Fruit fly (Drosophila melanogaster) whole organism, wandering third instar larva: Measurements from ENCODE around the gene CG13926.

Experiments
- Abd-B ChIP-seq: fragments of >200 bp; optimal IDR thresholded peaks from 2 replicates; lab custom pipeline; 2017; ENCODE audit warnings: missing biosample characterization, missing genetic modification characterization
- CG32264 ChIP-seq: fragments of 200-800 bp; sonication (Bioruptor generic); optimal IDR thresholded peaks from 2 replicates; lab custom pipeline; 2016; ENCODE audit warnings: missing biosample characterization, missing genetic modification characterization
- Dif ChIP-seq: fragments of 200-275, 200-300 bp; sonication (Bioruptor generic); optimal IDR thresholded peaks from 2 replicates; lab custom pipeline; 2018; ENCODE audit warnings: missing biosample characterization, missing genetic modification characterization; ENCODE audit not compliant: partially characterized antibody
- HLH106 ChIP-seq: fragments of 200-800 bp; optimal IDR thresholded peaks from 3 replicates; lab custom pipeline; 2019; ENCODE audit warnings: missing biosample characterization, mild to moderate bottlenecking, missing genetic modification characterization, moderate library complexity
- Hr78 ChIP-seq: fragments of >200 bp; optimal IDR thresholded peaks from 2 replicates; lab custom pipeline; 2017; ENCODE audit warnings: missing biosample characterization, missing genetic modification characterization
- Hr83 ChIP-seq: fragments of 200-300 bp; sonication (Bioruptor generic); optimal IDR thresholded peaks from 2 replicates; lab custom pipeline; 2016; ENCODE audit warnings: missing biosample characterization, mild to moderate bottlenecking, missing genetic modification characterization, moderate library complexity; ENCODE audit not compliant: poor library complexity, severe bottlenecking
- Mio ChIP-seq: sonication (Bioruptor generic); optimal IDR thresholded peaks from 2 replicates; lab custom pipeline; 2016; ENCODE audit warnings: missing biosample characterization, missing genetic modification characterization
- Myc ChIP-seq: fragments of >200 bp; optimal IDR thresholded peaks from 2 replicates; lab custom pipeline; 2017
- br ChIP-seq: fragments of 200-800 bp; sonication (Bioruptor generic); optimal IDR thresholded peaks from 2 replicates; lab custom pipeline; 2016; ENCODE audit warnings: missing biosample characterization, missing genetic modification characterization
- fru ChIP-seq: fragments of 200-800 bp; sonication (Bioruptor generic); optimal IDR thresholded peaks from 3 replicates; lab custom pipeline; 2016; ENCODE audit warnings: missing biosample characterization, mild to moderate bottlenecking, missing genetic modification characterization
- h ChIP-seq: fragments of 200-800 bp; sonication (Bioruptor generic); optimal IDR thresholded peaks from 3 replicates; lab custom pipeline; 2016; ENCODE audit warnings: missing biosample characterization, mild to moderate bottlenecking, missing genetic modification characterization

- peak; percentile 51 for TF ChIP-seq Myc (lab: Kevin White, UChicago)
- no peak for TF ChIP-seq fru
- TF ChIP-seq Abd-B (GFP tag; lab: Kevin White, UChicago), result no peak
- no peak for TF ChIP-seq Mio
- TF ChIP-seq br (GFP tag; lab: Kevin White, UChicago), result no peak
- TF ChIP-seq Dif (GFP tag; lab: Kevin White, UChicago), result peak; percentile 25
- TF ChIP-seq Hr83 (GFP tag; lab: Kevin White, UChicago), result peak; percentile 86
- TF ChIP-seq HLH106 (tag; lab: Kevin White, UChicago), result no peak
- no peak for TF ChIP-seq Hr78 (GFP tag; lab: Kevin White, UChicago)
- no peak for TF ChIP-seq CG32264 (GFP tag; lab: Kevin White, UChicago)
- TF ChIP-seq h (GFP tag; lab: Kevin White, UChicago), result no peak
Measured at dm6 chr3L:1647276-1647919, 29.4 kb upstream of the CG13926 start, which contains the start of the genes CG17249 and Bro.
